Fruit fly (Drosophila melanogaster) whole organism, embryonic: Measurements from ENCODE around the gene CG32243.

ENCODE experiments used
- Bgb ChIP-seq: fragments of 200-800 bp; sonication (Bioruptor generic); IDR thresholded peaks from 2 replicates; pipeline ENCODE4 v1.3.6; 2022; ENCODE audit warnings: missing biosample characterization, missing genetic modification characterization; ENCODE audit not compliant: partially characterized antibody
- CG10565 ChIP-seq: fragments of 200-800 bp; sonication (Bioruptor generic); optimal IDR thresholded peaks from 3 replicates; lab custom pipeline; 2016; ENCODE audit warnings: missing biosample characterization, mild to moderate bottlenecking, missing genetic modification characterization
- CG10979 ChIP-seq: fragments of 200-800 bp; sonication (Bioruptor generic); optimal IDR thresholded peaks from 2 replicates; lab custom pipeline; 2018; ENCODE audit warnings: missing biosample characterization, mild to moderate bottlenecking, missing genetic modification characterization, moderate library complexity
- CG11398 ChIP-seq: fragments of 200-800 bp; sonication (Bioruptor generic); optimal IDR thresholded peaks from 2 replicates; lab custom pipeline; 2016; ENCODE audit warnings: missing biosample characterization, missing genetic modification characterization
- CG11696 ChIP-seq: fragments of 200-800 bp; sonication (Bioruptor generic); IDR thresholded peaks from 2 replicates; pipeline ENCODE4 v1.3.6; 2022; ENCODE audit warnings: missing biosample characterization, missing genetic modification characterization
- CG13123 ChIP-seq: fragments of 200-800 bp; sonication (Bioruptor generic); optimal IDR thresholded peaks from 2 replicates; lab custom pipeline; 2016; ENCODE audit warnings: missing biosample characterization, missing genetic modification characterization
- CG13424 ChIP-seq: fragments of 200-800 bp; sonication (Bioruptor generic); optimal IDR thresholded peaks from 2 replicates; lab custom pipeline; 2019; ENCODE audit warnings: missing biosample characterization, mild to moderate bottlenecking, missing genetic modification characterization, moderate library complexity
- CG14710 ChIP-seq: fragments of 200-800 bp; sonication (Bioruptor generic); optimal IDR thresholded peaks from 3 replicates; lab custom pipeline; 2019; ENCODE audit warnings: missing biosample characterization, mild to moderate bottlenecking, missing genetic modification characterization, moderate library complexity
- CG15601 ChIP-seq: fragments of 200-800 bp; sonication (Bioruptor generic); optimal IDR thresholded peaks from 3 replicates; lab custom pipeline; 2019; ENCODE audit warnings: missing biosample characterization, mild to moderate bottlenecking, missing genetic modification characterization, moderate library complexity
- CG1603 ChIP-seq: fragments of 200-800 bp; sonication (Bioruptor generic); optimal IDR thresholded peaks from 2 replicates; lab custom pipeline; 2019; ENCODE audit warnings: missing biosample characterization, mild to moderate bottlenecking, missing genetic modification characterization, moderate library complexity
- CG17802 ChIP-seq: fragments of 200-800 bp; sonication (Bioruptor generic); optimal IDR thresholded peaks from 2 replicates; lab custom pipeline; 2018; ENCODE audit warnings: missing biosample characterization, mild to moderate bottlenecking, missing genetic modification characterization, moderate library complexity
- CG1832 ChIP-seq: fragments of 200-800 bp; sonication (Bioruptor generic); optimal IDR thresholded peaks from 2 replicates; lab custom pipeline; 2017; ENCODE audit warnings: missing biosample characterization, mild to moderate bottlenecking, missing genetic modification characterization, inconsistent platforms
- CG2678 ChIP-seq: fragments of 200-800 bp; sonication (Bioruptor generic); optimal IDR thresholded peaks from 3 replicates; lab custom pipeline; 2019; ENCODE audit warnings: missing biosample characterization, mild to moderate bottlenecking, missing genetic modification characterization, moderate library complexity
- CG2875 ChIP-seq: fragments of 200-800 bp; sonication (Bioruptor generic); optimal IDR thresholded peaks from 2 replicates; lab custom pipeline; 2017; ENCODE audit warnings: missing biosample characterization, mild to moderate bottlenecking, missing genetic modification characterization, missing genetic modification reagents
- CG42726 ChIP-seq: fragments of 200-800 bp; sonication (Bioruptor generic); IDR thresholded peaks from 2 replicates; pipeline ENCODE4 v1.3.6; 2022; ENCODE audit warnings: missing biosample characterization, missing genetic modification characterization; ENCODE audit not compliant: partially characterized antibody
- CG4282 ChIP-seq: fragments of 200-800 bp; sonication (Bioruptor generic); optimal IDR thresholded peaks from 2 replicates; lab custom pipeline; 2016; ENCODE audit warnings: missing biosample characterization, missing genetic modification characterization
- CG5953 ChIP-seq: fragments of 200-800 bp; sonication (Bioruptor generic); IDR thresholded peaks from 2 replicates; pipeline ENCODE4 v1.3.6; 2022; ENCODE audit warnings: missing biosample characterization, missing genetic modification characterization
- CG6654 ChIP-seq: fragments of 200-800 bp; sonication (Bioruptor generic); optimal IDR thresholded peaks from 2 replicates; lab custom pipeline; 2017; ENCODE audit warnings: missing biosample characterization, mild to moderate bottlenecking, missing genetic modification characterization
- CG6765 ChIP-seq: fragments of 200-800 bp; sonication (Bioruptor generic); optimal IDR thresholded peaks from 3 replicates; lab custom pipeline; 2017; ENCODE audit warnings: missing biosample characterization, mild to moderate bottlenecking, missing genetic modification characterization
- CG7745 ChIP-seq: fragments of 200-800 bp; sonication (Bioruptor generic); optimal IDR thresholded peaks from 2 replicates; lab custom pipeline; 2018; ENCODE audit warnings: missing biosample characterization, mild to moderate bottlenecking, missing genetic modification characterization, moderate library complexity
- Chrac-16 ChIP-seq: fragments of 200-800 bp; sonication (Bioruptor generic); optimal IDR thresholded peaks from 3 replicates; lab custom pipeline; 2016; ENCODE audit warnings: missing biosample characterization, missing genetic modification characterization
- Dbx ChIP-seq: fragments of 200-800 bp; sonication (Bioruptor generic); IDR thresholded peaks from 3 replicates; pipeline ENCODE4 v1.3.6; 2022; ENCODE audit warnings: missing biosample characterization, missing genetic modification characterization
- Doc3 ChIP-seq: fragments of 200-800 bp; sonication (Bioruptor generic); IDR thresholded peaks from 3 replicates; pipeline ENCODE4 v1.3.6; 2022; ENCODE audit warnings: missing biosample characterization, missing genetic modification characterization; ENCODE audit not compliant: partially characterized antibody
- GATAe ChIP-seq: fragments of 200-800 bp; sonication (Bioruptor generic); conservative IDR thresholded peaks from 2 replicates; pipeline ENCODE4 v1.3.6; 2022; ENCODE audit warnings: missing biosample characterization, missing genetic modification characterization
- Gsc ChIP-seq: fragments of 200-800 bp; sonication (Bioruptor generic); IDR thresholded peaks from 2 replicates; pipeline ENCODE4 v1.3.6; 2022; ENCODE audit warnings: missing biosample characterization, missing genetic modification characterization
- Hsf ChIP-seq: fragments of 200-800 bp; sonication (Bioruptor generic); optimal IDR thresholded peaks from 3 replicates; lab custom pipeline; 2016; ENCODE audit warnings: missing biosample characterization, missing genetic modification characterization
- Mes4 ChIP-seq: fragments of 200-800 bp; sonication (Bioruptor generic); optimal IDR thresholded peaks from 2 replicates; lab custom pipeline; 2016; ENCODE audit warnings: missing biosample characterization, missing genetic modification characterization
- Mrtf ChIP-seq: fragments of 200-800 bp; sonication (Bioruptor generic); IDR thresholded peaks from 3 replicates; pipeline ENCODE4 v1.3.6; 2022; ENCODE audit warnings: missing biosample characterization, missing genetic modification characterization
- NC2β ChIP-seq: fragments of 200-800 bp; sonication (Bioruptor generic); optimal IDR thresholded peaks from 2 replicates; lab custom pipeline; 2016; ENCODE audit warnings: missing biosample characterization, missing genetic modification characterization
- Rfx ChIP-seq: fragments of 200-800 bp; sonication (Bioruptor generic); IDR thresholded peaks from 2 replicates; pipeline ENCODE4 v1.3.6; 2022; ENCODE audit warnings: missing biosample characterization, missing genetic modification characterization
- Sry-β ChIP-seq: fragments of 200-800 bp; sonication (Bioruptor generic); optimal IDR thresholded peaks from 2 replicates; lab custom pipeline; 2018; ENCODE audit warnings: missing biosample characterization, mild to moderate bottlenecking, missing genetic modification characterization, moderate library complexity
- Stat92E ChIP-seq, 3 experiments: fragments of >200 bp in 2 of 3; fragments of 200-800 bp in 1 of 3; sonication (Bioruptor generic) in 1 of 3; optimal IDR thresholded peaks; 2 replicates each; lab custom pipeline; 2017 to 2019; ENCODE audit warnings: missing biosample characterization in 3 of 3, missing genetic modification characterization in 3 of 3, mild to moderate bottlenecking in 1 of 3, moderate library complexity in 1 of 3
- chn ChIP-seq: fragments of 200-800 bp; sonication (Bioruptor generic); optimal IDR thresholded peaks from 2 replicates; lab custom pipeline; 2016; ENCODE audit warnings: missing biosample characterization, missing genetic modification characterization
- corto ChIP-seq: fragments of 200-800 bp; sonication (Bioruptor generic); optimal IDR thresholded peaks from 2 replicates; lab custom pipeline; 2016; ENCODE audit warnings: missing biosample characterization, mild to moderate bottlenecking, missing genetic modification characterization, moderate library complexity
- crc ChIP-seq: fragments of 200-800 bp; sonication (Bioruptor generic); optimal IDR thresholded peaks from 2 replicates; lab custom pipeline; 2016; ENCODE audit warnings: missing biosample characterization, missing genetic modification characterization
- da ChIP-seq: fragments of 200-800 bp; sonication (Bioruptor generic); optimal IDR thresholded peaks from 2 replicates; lab custom pipeline; 2016; ENCODE audit warnings: missing biosample characterization, missing genetic modification characterization
- dan ChIP-seq: fragments of 200-800 bp; sonication (Bioruptor generic); IDR thresholded peaks from 2 replicates; pipeline ENCODE4 v1.3.6; 2022; ENCODE audit warnings: missing biosample characterization, missing genetic modification characterization
- dmrt11E ChIP-seq: fragments of 200-800 bp; sonication (Bioruptor generic); optimal IDR thresholded peaks from 3 replicates; lab custom pipeline; 2018; ENCODE audit warnings: missing biosample characterization, mild to moderate bottlenecking, missing genetic modification characterization, moderate library complexity
- gcm2 ChIP-seq: fragments of 200-800 bp; sonication (Bioruptor generic); optimal IDR thresholded peaks from 2 replicates; lab custom pipeline; 2016; ENCODE audit warnings: missing biosample characterization, missing genetic modification characterization
- klu ChIP-seq: fragments of 200-800 bp; sonication (Bioruptor generic); IDR thresholded peaks from 2 replicates; pipeline ENCODE4 v1.3.6; 2022; ENCODE audit warnings: missing biosample characterization, missing genetic modification characterization
- pum ChIP-seq: fragments of 200-800 bp; sonication (Bioruptor generic); optimal IDR thresholded peaks from 2 replicates; lab custom pipeline; 2016; ENCODE audit warnings: missing biosample characterization, missing genetic modification characterization
- ranshi ChIP-seq: fragments of 200-800 bp; sonication (Bioruptor generic); IDR thresholded peaks from 2 replicates; pipeline ENCODE4 v1.3.6; 2022; ENCODE audit warnings: missing biosample characterization, missing genetic modification characterization
- row ChIP-seq: fragments of 200-800 bp; sonication (Bioruptor generic); IDR thresholded peaks from 3 replicates; pipeline ENCODE4 v1.3.6; 2022; ENCODE audit warnings: missing biosample characterization, missing genetic modification characterization
- sc ChIP-seq, 3 experiments: fragments of >200 bp in 2 of 3; fragments of 200-800 bp in 1 of 3; sonication (Bioruptor generic) in 1 of 3; optimal IDR thresholded peaks; 2 replicates in 2 of 3; 3 replicates in 1 of 3; lab custom pipeline; 2017; ENCODE audit warnings: mild to moderate bottlenecking in 1 of 3, missing biosample characterization in 1 of 3, missing genetic modification characterization in 1 of 3, missing genetic modification reagents in 1 of 3
- shn ChIP-seq: fragments of 200-800 bp; sonication (Bioruptor generic); optimal IDR thresholded peaks from 3 replicates; lab custom pipeline; 2016; ENCODE audit warnings: missing biosample characterization, missing genetic modification characterization
- slp2 ChIP-seq: fragments of 200-800 bp; sonication (Bioruptor generic); optimal IDR thresholded peaks from 2 replicates; lab custom pipeline; 2016; ENCODE audit warnings: missing biosample characterization, missing genetic modification characterization
- tap ChIP-seq: fragments of 200-800 bp; optimal IDR thresholded peaks from 3 replicates; lab custom pipeline; 2019; ENCODE audit warnings: missing biosample characterization, mild to moderate bottlenecking, missing genetic modification characterization, moderate library complexity
- yki ChIP-seq: fragments of >200 bp; optimal IDR thresholded peaks from 3 replicates; lab custom pipeline; 2018

Gene CG32243

DNA sequence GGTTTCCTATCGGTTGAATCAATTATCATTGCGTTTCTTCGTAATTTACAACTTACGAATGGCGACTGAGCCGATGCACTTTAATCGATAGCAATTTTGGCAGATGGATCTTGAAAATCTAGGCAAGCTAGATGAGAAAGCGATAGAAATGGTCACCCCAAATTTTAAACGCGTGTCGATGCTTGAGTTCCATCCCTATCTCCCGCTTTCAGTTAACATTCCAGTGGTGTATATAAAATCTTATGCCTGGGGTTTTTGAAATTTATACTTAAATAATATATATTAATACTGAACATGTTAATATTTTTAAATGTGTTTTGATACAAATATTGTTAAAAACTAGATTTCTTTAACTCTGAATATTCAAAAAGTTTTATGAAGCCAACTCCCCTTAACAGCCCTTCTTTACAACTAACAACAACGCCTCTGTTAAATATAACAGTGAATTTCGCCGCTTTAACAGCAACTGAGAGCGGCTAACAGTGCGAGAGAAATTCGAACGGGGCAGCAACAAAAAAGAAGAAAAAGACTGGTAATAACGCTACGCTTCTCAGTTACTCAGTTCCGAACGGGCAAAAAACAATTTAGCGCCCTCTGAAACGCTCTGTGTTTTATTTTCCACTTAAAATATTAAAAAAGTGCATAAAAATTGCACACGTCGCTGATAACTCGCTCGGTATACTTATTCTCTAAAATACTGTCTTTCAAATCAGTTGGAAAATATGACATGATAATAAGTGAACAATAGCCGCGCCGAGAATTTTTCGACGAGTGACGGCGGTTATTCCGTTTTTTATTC is 728 bp upstream of the CG32243 start, which contains the start of gene CG11357 (continued):
- TF ChIP-seq ranshi (GFP tag; lab: Robert Waterston, UW), result peak; percentile 99
- peak; percentile 99 for TF ChIP-seq CG2678 (tag; lab: Kevin White, UChicago)
- TF ChIP-seq CG1832 (GFP tag; lab: Kevin White, UChicago), result no peak
- TF ChIP-seq slp2 (GFP tag; lab: Kevin White, UChicago), result peak; percentile 81
- TF ChIP-seq CG10565 (GFP tag; lab: Kevin White, UChicago), result peak; percentile 63
- peak; percentile 96 for TF ChIP-seq CG11696 (GFP tag; lab: Robert Waterston, UW)
- no peak for TF ChIP-seq da (GFP tag; lab: Kevin White, UChicago)
- peak; percentile 97 for TF ChIP-seq CG14710
- peak; percentile 98 for TF ChIP-seq GATAe
- TF ChIP-seq CG13123 (GFP tag; lab: Kevin White, UChicago), result peak; percentile 94
- TF ChIP-seq shn, result peak; percentile 50
- TF ChIP-seq row (GFP tag; lab: Robert Waterston, UW), result peak; percentile 99
- TF ChIP-seq yki, result peak; percentile 38
- TF ChIP-seq Sry-β (GFP tag; lab: Kevin White, UChicago), result peak; percentile 67
- peak; percentile 89 for TF ChIP-seq corto (GFP tag; lab: Kevin White, UChicago)
- peak; percentile 83 for TF ChIP-seq CG6654 (GFP tag; lab: Kevin White, UChicago)
- peak; percentile 83 for TF ChIP-seq pum (GFP tag; lab: Kevin White, UChicago)
- TF ChIP-seq crc (GFP tag; lab: Kevin White, UChicago), result peak; percentile 76
- TF ChIP-seq Doc3 (GFP tag; lab: Robert Waterston, UW), result peak; percentile 74
- peak; percentile 98 for TF ChIP-seq Mrtf
- peak; percentile 64 for TF ChIP-seq NC2β
- TF ChIP-seq klu (GFP tag; lab: Robert Waterston, UW), result peak; percentile 98
- TF ChIP-seq Gsc (GFP tag; lab: Robert Waterston, UW), result peak; percentile 93
- TF ChIP-seq CG1603 (tag; lab: Kevin White, UChicago), result peak; percentile 41
- peak; percentile 97 for TF ChIP-seq CG6765 (GFP tag; lab: Kevin White, UChicago)
- TF ChIP-seq CG4282 (GFP tag; lab: Kevin White, UChicago), result peak; percentile 31
- TF ChIP-seq CG11398 (GFP tag; lab: Kevin White, UChicago), result peak; percentile 1
- peak; percentile 98 for TF ChIP-seq CG15601 (tag; lab: Kevin White, UChicago)
- peak; percentile 100 for TF ChIP-seq CG13424 (tag; lab: Kevin White, UChicago)
- TF ChIP-seq CG42726 (GFP tag; lab: Robert Waterston, UW), result peak; percentile 73; the same call in 1 of the 2 replicates
- peak; percentile 81 for TF ChIP-seq chn (GFP tag; lab: Kevin White, UChicago)
- TF ChIP-seq Dbx (GFP tag; lab: Robert Waterston, UW), result peak; percentile 99
- TF ChIP-seq Chrac-16, result peak; percentile 97
- peak in 1 of 3 experiments; percentile 95 for TF ChIP-seq Stat92E (GFP tag; optimal IDR thresholded peaks at IDR 0.05; lab: Kevin White, UChicago)
- peak; percentile 99 for TF ChIP-seq Rfx (GFP tag; lab: Robert Waterston, UW)
- peak; percentile 91 for TF ChIP-seq Bgb (GFP tag; lab: Robert Waterston, UW)
- TF ChIP-seq dan (GFP tag; lab: Robert Waterston, UW), result peak; percentile 84
- peak; percentile 99 for TF ChIP-seq CG10979 (tag; lab: Kevin White, UChicago)
- TF ChIP-seq CG17802 (tag; lab: Kevin White, UChicago), result peak; percentile 77
- peak; percentile 96 for TF ChIP-seq CG5953 (GFP tag; lab: Robert Waterston, UW)
- TF ChIP-seq gcm2, result peak; percentile 39
- TF ChIP-seq Hsf (GFP tag; lab: Kevin White, UChicago), result peak; percentile 88
- peak; percentile 99 for TF ChIP-seq tap
- TF ChIP-seq dmrt11E (tag; lab: Kevin White, UChicago), result peak; percentile 98
- TF ChIP-seq CG7745, result peak; percentile 87
- TF ChIP-seq CG2875 (GFP tag; lab: Kevin White, UChicago), result peak; percentile 97
- TF ChIP-seq Mes4 (GFP tag; lab: Kevin White, UChicago), result peak; percentile 43
- no peak for TF ChIP-seq sc (optimal IDR thresholded peaks at IDR 0.05; lab: Kevin White, UChicago)
- TF ChIP-seq sc (GFP tag; optimal IDR thresholded peaks at IDR 0.05; lab: Kevin White, UChicago), result peak; percentile 94
